Fruit fly (Drosophila melanogaster) whole organism, embryonic: ENCODE measurements around the gene CG10761.

Source experiments
- Adf1 ChIP-seq: fragments of 200-800 bp; sonication (Bioruptor generic); IDR thresholded peaks from 2 replicates; pipeline ENCODE4 v1.3.6; 2022; ENCODE audit warnings: missing biosample characterization, missing genetic modification characterization
- Bgb ChIP-seq: fragments of 200-800 bp; sonication (Bioruptor generic); IDR thresholded peaks from 2 replicates; pipeline ENCODE4 v1.3.6; 2022; ENCODE audit warnings: missing biosample characterization, missing genetic modification characterization; ENCODE audit not compliant: partially characterized antibody
- CG10366 ChIP-seq: fragments of 200-800 bp; sonication (Bioruptor generic); IDR thresholded peaks from 2 replicates; pipeline ENCODE4 v1.3.6; 2022; ENCODE audit warnings: missing biosample characterization, missing genetic modification characterization
- CG10959 ChIP-seq: fragments of 200-800 bp; sonication (Bioruptor generic); IDR thresholded peaks from 2 replicates; pipeline ENCODE4 v1.3.6; 2022; ENCODE audit warnings: missing biosample characterization, missing genetic modification characterization
- CG11085 ChIP-seq: fragments of 200-800 bp; sonication (Bioruptor generic); IDR thresholded peaks from 2 replicates; pipeline ENCODE4 v1.3.6; 2022; ENCODE audit warnings: missing biosample characterization, missing genetic modification characterization
- CG11093 ChIP-seq: fragments of 200-800 bp; sonication (Bioruptor generic); IDR thresholded peaks from 3 replicates; pipeline ENCODE4 v1.3.6; 2022; ENCODE audit warnings: missing biosample characterization, missing genetic modification characterization
- CG11696 ChIP-seq: fragments of 200-800 bp; sonication (Bioruptor generic); IDR thresholded peaks from 2 replicates; pipeline ENCODE4 v1.3.6; 2022; ENCODE audit warnings: missing biosample characterization, missing genetic modification characterization
- CG12071 ChIP-seq: fragments of 200-800 bp; sonication (Bioruptor generic); optimal IDR thresholded peaks from 3 replicates; lab custom pipeline; 2018; ENCODE audit warnings: missing biosample characterization, mild to moderate bottlenecking, missing genetic modification characterization
- CG12219 ChIP-seq: fragments of 200-800 bp; sonication (Bioruptor generic); optimal IDR thresholded peaks from 3 replicates; lab custom pipeline; 2018; ENCODE audit warnings: missing biosample characterization, mild to moderate bottlenecking, missing genetic modification characterization
- CG16779 ChIP-seq: fragments of 200-800 bp; sonication (Bioruptor generic); IDR thresholded peaks from 2 replicates; pipeline ENCODE4 v1.3.6; 2022; ENCODE audit warnings: missing biosample characterization, missing genetic modification characterization
- CG18262 ChIP-seq: fragments of 200-800 bp; optimal IDR thresholded peaks from 3 replicates; lab custom pipeline; 2019; ENCODE audit warnings: missing biosample characterization, mild to moderate bottlenecking, missing genetic modification characterization, moderate library complexity
- CG18476 ChIP-seq: fragments of 200-800 bp; sonication (Bioruptor generic); optimal IDR thresholded peaks from 2 replicates; lab custom pipeline; 2016; ENCODE audit warnings: missing biosample characterization, mild to moderate bottlenecking, missing genetic modification characterization
- CG2889 ChIP-seq: fragments of 200-800 bp; sonication (Bioruptor generic); IDR thresholded peaks from 3 replicates; pipeline ENCODE4 v1.3.6; 2022; ENCODE audit warnings: missing biosample characterization, missing genetic modification characterization
- CG32767 ChIP-seq: fragments of 200-800 bp; sonication (Bioruptor generic); IDR thresholded peaks from 2 replicates; pipeline ENCODE4 v1.3.6; 2022; ENCODE audit warnings: missing biosample characterization, missing genetic modification characterization
- CG6254 ChIP-seq: fragments of 200-800 bp; sonication (Bioruptor generic); optimal IDR thresholded peaks from 3 replicates; lab custom pipeline; 2017; ENCODE audit warnings: mild to moderate bottlenecking, missing biosample characterization, missing genetic modification reagents, missing genetic modification characterization
- CG8290 ChIP-seq, 3 experiments: fragments of 200-800 bp; sonication (Bioruptor generic); optimal IDR thresholded peaks; 2 replicates each; lab custom pipeline; 2016 to 2019; ENCODE audit warnings: missing biosample characterization in 3 of 3, missing genetic modification characterization in 3 of 3, mild to moderate bottlenecking in 2 of 3, moderate library complexity in 1 of 3
- CG9609 ChIP-seq: fragments of 200-800 bp; sonication (Bioruptor generic); optimal IDR thresholded peaks from 3 replicates; lab custom pipeline; 2016; ENCODE audit warnings: missing biosample characterization, missing genetic modification characterization
- CG9797 ChIP-seq: fragments of 200-800 bp; sonication (Bioruptor generic); optimal IDR thresholded peaks from 3 replicates; lab custom pipeline; 2018; ENCODE audit warnings: missing biosample characterization, mild to moderate bottlenecking, missing genetic modification characterization
- Deaf1 ChIP-seq: fragments of 200-800 bp; optimal IDR thresholded peaks from 3 replicates; lab custom pipeline; 2019; ENCODE audit warnings: missing biosample characterization, mild to moderate bottlenecking, missing genetic modification characterization, moderate library complexity
- Dip2 ChIP-seq: fragments of 200-800 bp; sonication (Bioruptor generic); IDR thresholded peaks from 2 replicates; pipeline ENCODE4 v1.3.6; 2022; ENCODE audit warnings: missing biosample characterization, missing genetic modification characterization
- H2.0 ChIP-seq: fragments of 200-800 bp; sonication (Bioruptor generic); IDR thresholded peaks from 2 replicates; pipeline ENCODE4 v1.3.6; 2022; ENCODE audit warnings: missing biosample characterization, missing genetic modification characterization
- Hr3 ChIP-seq: fragments of 200-800 bp; sonication (Bioruptor generic); optimal IDR thresholded peaks from 3 replicates; lab custom pipeline; 2016; ENCODE audit warnings: missing biosample characterization, missing genetic modification characterization
- MBD-R2 ChIP-seq: fragments of 200-800 bp; sonication (Bioruptor generic); IDR thresholded peaks from 2 replicates; pipeline ENCODE4 v1.3.6; 2022; ENCODE audit warnings: missing biosample characterization, missing genetic modification characterization
- MESR4 ChIP-seq: fragments of 200-800 bp; sonication (Bioruptor generic); optimal IDR thresholded peaks from 2 replicates; lab custom pipeline; 2018; ENCODE audit warnings: missing biosample characterization, mild to moderate bottlenecking, missing genetic modification characterization, moderate library complexity
- Pdp1 ChIP-seq, 2 experiments: fragments of 200-800 bp; sonication (Bioruptor generic); optimal IDR thresholded peaks; 3 replicates each; lab custom pipeline; 2016; ENCODE audit warnings: missing biosample characterization in 2 of 2, missing genetic modification characterization in 2 of 2, mild to moderate bottlenecking in 1 of 2, moderate library complexity in 1 of 2
- Sry-δ ChIP-seq: fragments of 200-800 bp; sonication (Bioruptor generic); optimal IDR thresholded peaks from 2 replicates; lab custom pipeline; 2016; ENCODE audit warnings: missing biosample characterization, missing genetic modification characterization
- ase ChIP-seq: fragments of 200-800 bp; sonication (Bioruptor generic); IDR thresholded peaks from 3 replicates; pipeline ENCODE4 v1.3.6; 2022; ENCODE audit warnings: missing biosample characterization, missing genetic modification characterization
- cad ChIP-seq: fragments of >200 bp; optimal IDR thresholded peaks from 2 replicates; lab custom pipeline; 2017; ENCODE audit warnings: missing biosample characterization, missing genetic modification characterization
- cato ChIP-seq: fragments of 200-800 bp; sonication (Bioruptor generic); optimal IDR thresholded peaks from 2 replicates; lab custom pipeline; 2016; ENCODE audit warnings: missing biosample characterization, missing genetic modification characterization, borderline replicate concordance
- cg ChIP-seq: fragments of 200-800 bp; sonication (Bioruptor generic); optimal IDR thresholded peaks from 3 replicates; lab custom pipeline; 2019; ENCODE audit warnings: missing biosample characterization, mild to moderate bottlenecking, missing genetic modification characterization, moderate library complexity
- corto ChIP-seq: fragments of 200-800 bp; sonication (Bioruptor generic); optimal IDR thresholded peaks from 2 replicates; lab custom pipeline; 2016; ENCODE audit warnings: missing biosample characterization, mild to moderate bottlenecking, missing genetic modification characterization, moderate library complexity
- cwo ChIP-seq: fragments of 200-800 bp; sonication (Bioruptor generic); optimal IDR thresholded peaks from 3 replicates; lab custom pipeline; 2017; ENCODE audit warnings: missing biosample characterization, missing genetic modification characterization, mild to moderate bottlenecking, moderate library complexity, missing genetic modification reagents
- dimm ChIP-seq: fragments of 200-800 bp; sonication (Bioruptor generic); IDR thresholded peaks from 2 replicates; pipeline ENCODE4 v1.3.6; 2022; ENCODE audit warnings: missing biosample characterization, missing genetic modification characterization
- dmrt99B ChIP-seq: fragments of 200-800 bp; sonication (Bioruptor generic); optimal IDR thresholded peaks from 2 replicates; lab custom pipeline; 2018; ENCODE audit warnings: missing biosample characterization, mild to moderate bottlenecking, missing genetic modification characterization, moderate library complexity
- gro ChIP-seq: fragments of 200-800 bp; sonication (Bioruptor generic); optimal IDR thresholded peaks from 2 replicates; lab custom pipeline; 2016; ENCODE audit warnings: missing biosample characterization, missing genetic modification characterization
- ind ChIP-seq: fragments of 200-800 bp; sonication (Bioruptor generic); optimal IDR thresholded peaks from 3 replicates; lab custom pipeline; 2016; ENCODE audit warnings: missing biosample characterization, missing genetic modification characterization
- lov ChIP-seq, 2 experiments: fragments of 200-800 bp in 1 of 2; fragments of >200 bp in 1 of 2; sonication (Bioruptor generic) in 1 of 2; IDR thresholded peaks in 1 of 2; optimal IDR thresholded peaks in 1 of 2; 2 replicates in 1 of 2; 3 replicates in 1 of 2; pipeline versions ENCODE4 v1.3.6 to Lab custom; 2017 to 2022; ENCODE audit warnings: missing biosample characterization in 1 of 2, missing genetic modification characterization in 1 of 2
- mirr ChIP-seq: fragments of 200-800 bp; sonication (Bioruptor generic); optimal IDR thresholded peaks from 3 replicates; lab custom pipeline; 2018; ENCODE audit warnings: missing biosample characterization, mild to moderate bottlenecking, missing genetic modification characterization
- org-1 ChIP-seq: fragments of 200-800 bp; sonication (Bioruptor generic); optimal IDR thresholded peaks from 2 replicates; lab custom pipeline; 2017; ENCODE audit warnings: missing biosample characterization, missing genetic modification characterization
- otp ChIP-seq: fragments of 200-800 bp; sonication (Bioruptor generic); IDR thresholded peaks from 3 replicates; pipeline ENCODE4, ENCODE4 v1.3.6; 2022; ENCODE audit warnings: missing biosample characterization, missing genetic modification characterization
- pfk ChIP-seq: fragments of 200-800 bp; sonication (Bioruptor generic); optimal IDR thresholded peaks from 2 replicates; lab custom pipeline; 2018; ENCODE audit warnings: missing biosample characterization, mild to moderate bottlenecking, missing genetic modification characterization, moderate library complexity
- pum ChIP-seq: fragments of 200-800 bp; sonication (Bioruptor generic); optimal IDR thresholded peaks from 2 replicates; lab custom pipeline; 2016; ENCODE audit warnings: missing biosample characterization, missing genetic modification characterization
- pzg ChIP-seq: fragments of 200-800 bp; sonication (Bioruptor generic); optimal IDR thresholded peaks from 3 replicates; lab custom pipeline; 2018; ENCODE audit warnings: missing biosample characterization, mild to moderate bottlenecking, missing genetic modification characterization, moderate library complexity
- rib ChIP-seq: fragments of 200-800 bp; sonication (Bioruptor generic); IDR thresholded peaks from 2 replicates; pipeline ENCODE4 v1.3.6; 2022; ENCODE audit warnings: missing biosample characterization, missing genetic modification characterization
- row ChIP-seq: fragments of 200-800 bp; sonication (Bioruptor generic); IDR thresholded peaks from 3 replicates; pipeline ENCODE4 v1.3.6; 2022; ENCODE audit warnings: missing biosample characterization, missing genetic modification characterization
- seq ChIP-seq: fragments of 200-800 bp; sonication (Bioruptor generic); IDR thresholded peaks from 2 replicates; pipeline ENCODE4 v1.3.6; 2022; ENCODE audit warnings: missing biosample characterization, missing genetic modification characterization
- sob ChIP-seq: fragments of 200-800 bp; sonication (Bioruptor generic); IDR thresholded peaks from 2 replicates; pipeline ENCODE4 v1.3.6; 2022; ENCODE audit warnings: missing biosample characterization, missing genetic modification characterization
- stc ChIP-seq: fragments of 200-800 bp; sonication (Bioruptor generic); IDR thresholded peaks from 2 replicates; pipeline ENCODE4 v1.3.6; 2022; ENCODE audit warnings: missing biosample characterization, missing genetic modification characterization
- tgo ChIP-seq: fragments of 200-800 bp; sonication (Bioruptor generic); IDR thresholded peaks from 3 replicates; pipeline ENCODE4 v1.3.6; 2022; ENCODE audit warnings: missing biosample characterization, missing genetic modification characterization
- tna ChIP-seq: fragments of 200-800 bp; sonication (Bioruptor generic); IDR thresholded peaks from 2 replicates; pipeline ENCODE4 v1.3.6; 2022; ENCODE audit warnings: missing biosample characterization, missing genetic modification characterization; ENCODE audit not compliant: partially characterized antibody
- vfl ChIP-seq: fragments of 200-800 bp; sonication (Bioruptor generic); optimal IDR thresholded peaks from 2 replicates; lab custom pipeline; 2016; ENCODE audit warnings: missing biosample characterization, missing genetic modification characterization

The CG10761 gene

DNA sequence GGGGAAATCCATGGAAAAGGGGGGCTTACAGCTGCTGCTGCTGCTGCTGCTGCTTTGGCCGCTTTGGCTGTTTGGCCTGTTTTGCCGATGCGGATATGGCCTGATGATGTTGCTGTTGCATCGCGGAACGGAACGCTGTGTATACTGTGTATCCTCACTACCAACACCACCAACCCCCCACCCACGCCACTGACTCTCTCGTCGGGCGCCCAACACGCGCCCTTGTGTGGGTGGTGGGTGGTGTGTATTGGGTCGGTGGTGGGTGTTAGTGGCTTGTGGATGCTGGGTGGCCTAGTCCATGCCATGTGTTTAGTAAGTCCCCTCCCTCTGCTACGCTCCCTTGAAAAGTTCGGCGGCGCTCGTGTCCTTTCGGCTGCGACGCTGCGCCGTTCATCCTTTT is 15.2 kb upstream of the CG10761 start (continued):
- TF ChIP-seq CG12219 (GFP tag; lab: Kevin White, UChicago), result no peak
- peak; percentile 45; the same call in 1 of the 2 replicates for TF ChIP-seq CG16779 (GFP tag; lab: Robert Waterston, UW)
- TF ChIP-seq CG11696, result no peak
- TF ChIP-seq org-1 (GFP tag; lab: Kevin White, UChicago), result no peak
- no peak for TF ChIP-seq CG18262 (tag; lab: Kevin White, UChicago)
- TF ChIP-seq lov (optimal IDR thresholded peaks at IDR 0.05; lab: Kevin White, UChicago), result no peak
- no peak for TF ChIP-seq lov (GFP tag; IDR thresholded peaks at IDR 0.05; lab: Robert Waterston, UW)
- peak; percentile 29 for TF ChIP-seq CG12071 (GFP tag; lab: Kevin White, UChicago)
- TF ChIP-seq CG18476 (GFP tag; lab: Kevin White, UChicago), result no peak
- TF ChIP-seq CG10366 (GFP tag; lab: Robert Waterston, UW), result no peak
- TF ChIP-seq stc (GFP tag; lab: Robert Waterston, UW), result no peak
- TF ChIP-seq row (GFP tag; lab: Robert Waterston, UW), result 0 out of 3 replicates have a peak, but pooled peaks have one; percentile 13
- no peak for TF ChIP-seq vfl (GFP tag; lab: Kevin White, UChicago)
- peak; percentile 77 for TF ChIP-seq Adf1 (GFP tag; lab: Robert Waterston, UW)
- no peak for TF ChIP-seq cwo (GFP tag; lab: Kevin White, UChicago)
- no peak for TF ChIP-seq gro (GFP tag; lab: Kevin White, UChicago)
- TF ChIP-seq otp (GFP tag; lab: Robert Waterston, UW), result no peak
- TF ChIP-seq cato (GFP tag; lab: Kevin White, UChicago), result no peak
- peak; percentile 22; the same call in 1 of the 2 replicates for TF ChIP-seq MBD-R2 (GFP tag; lab: Robert Waterston, UW)
- no peak for TF ChIP-seq dimm (GFP tag; lab: Robert Waterston, UW)
- no peak for TF ChIP-seq corto
- no peak for TF ChIP-seq cad (GFP tag; lab: Kevin White, UChicago)
- TF ChIP-seq pzg, result peak; percentile 4
- no peak for TF ChIP-seq CG9609 (GFP tag; lab: Kevin White, UChicago)
- peak; percentile 41; the same call in 1 of the 2 replicates for TF ChIP-seq CG32767 (GFP tag; lab: Robert Waterston, UW)
- TF ChIP-seq CG6254 (GFP tag; lab: Kevin White, UChicago), result no peak
- TF ChIP-seq MESR4 (GFP tag; lab: Kevin White, UChicago), result no peak
- TF ChIP-seq Deaf1 (tag; lab: Kevin White, UChicago), result peak; percentile 79
- no peak for TF ChIP-seq CG9797 (GFP tag; lab: Kevin White, UChicago)
- no peak for TF ChIP-seq Hr3 (GFP tag; lab: Kevin White, UChicago)
- TF ChIP-seq mirr (GFP tag; lab: Kevin White, UChicago), result no peak
- no peak for TF ChIP-seq CG11093
- peak; percentile 19 for TF ChIP-seq pfk
- TF ChIP-seq Dip2 (GFP tag; lab: Robert Waterston, UW), result no peak
- TF ChIP-seq pum (GFP tag; lab: Kevin White, UChicago), result no peak
- TF ChIP-seq ase (GFP tag; lab: Robert Waterston, UW), result no peak
- TF ChIP-seq rib (GFP tag; lab: Robert Waterston, UW), result no peak
- TF ChIP-seq sob (GFP tag; lab: Robert Waterston, UW), result 0 out of 2 replicates have a peak, but pooled peaks have one; percentile 30
- no peak for TF ChIP-seq ind (GFP tag; lab: Kevin White, UChicago)
- no peak for TF ChIP-seq seq (GFP tag; lab: Robert Waterston, UW)
- no peak for TF ChIP-seq tna (GFP tag; lab: Robert Waterston, UW)
- TF ChIP-seq H2.0 (GFP tag; lab: Robert Waterston, UW), result no peak
- TF ChIP-seq Bgb (GFP tag; lab: Robert Waterston, UW), result peak; percentile 38; the same call in 1 of the 2 replicates
- TF ChIP-seq tgo (GFP tag; lab: Robert Waterston, UW), result no peak
- no peak for TF ChIP-seq Pdp1 (GFP tag; optimal IDR thresholded peaks at IDR 0.05; lab: Kevin White, UChicago)
- TF ChIP-seq CG11085, result no peak
- TF ChIP-seq dmrt99B (tag; lab: Kevin White, UChicago), result no peak
- TF ChIP-seq CG2889, result no peak
- no peak for TF ChIP-seq CG8290 (GFP tag; optimal IDR thresholded peaks at IDR 0.05; lab: Kevin White, UChicago)
- no peak for TF ChIP-seq CG8290 (tag; optimal IDR thresholded peaks at IDR 0.05; lab: Kevin White, UChicago)
- TF ChIP-seq CG10959, result no peak
- no peak for TF ChIP-seq cg
- TF ChIP-seq Sry-δ (GFP tag; lab: Kevin White, UChicago), result no peak
